Fruit fly (Drosophila melanogaster): ENCODE results near the gene Cyp28d1.

DNA sequence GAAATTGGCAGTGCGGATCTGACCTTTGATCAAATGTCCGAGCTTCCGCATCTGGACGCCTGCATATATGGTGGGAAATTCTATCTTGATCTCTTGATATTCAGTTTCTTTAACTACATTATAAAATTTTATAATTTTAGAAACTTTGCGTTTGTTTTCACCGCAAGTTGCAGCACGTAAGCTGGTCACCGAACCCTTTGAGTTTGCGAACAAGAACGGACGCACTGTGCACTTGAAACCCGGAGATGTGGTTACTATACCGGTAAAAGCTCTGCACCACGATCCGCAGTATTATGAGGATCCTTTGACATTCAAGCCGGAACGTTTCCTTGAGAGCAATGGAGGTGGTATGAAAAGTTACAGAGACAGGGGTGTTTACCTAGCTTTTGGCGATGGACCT is 1.7 kb upstream of the Cyp28d1 start:
- no peak for TF ChIP-seq Abd-B (GFP tag; optimal IDR thresholded peaks at IDR 0.05)
- TF ChIP-seq Hmr (GFP tag; optimal IDR thresholded peaks at IDR 0.05) = no peak
- TF ChIP-seq CG16813 (GFP tag; IDR thresholded peaks at IDR 0.05; ENCODE audit: partially characterized antibody) = no peak
- no peak for TF ChIP-seq CG9817 (tag; optimal IDR thresholded peaks at IDR 0.05)
- no peak for TF ChIP-seq fru (optimal IDR thresholded peaks at IDR 0.05)

All from whole organism, embryonic.